Worm (Caenorhabditis elegans): ENCODE results near the gene Y38H6C.20.
"Not testable (repeated sequence)": the region's sequence is repeated elsewhere in the genome, so short reads cannot be mapped to it uniquely, and the experiment has no call there.

Y38H6C.20 gene

ce11 chrV:20566454-20566853 is 15.5 kb upstream of the Y38H6C.20 start, which contains the start of gene F26F2.3:
Gene F26F2.3, minus strand, starts transcription at chrV:20566554.
- TF ChIP-seq sem-4 (tag; optimal IDR thresholded peaks at IDR 0.05) (no peak), ama-1 (optimal IDR thresholded peaks at IDR 0.05) (no peak), mdl-1 (tag; optimal IDR thresholded peaks at IDR 0.05) (no peak), egl-27 (tag; optimal IDR thresholded peaks at IDR 0.05) (no peak), nhr-77 (tag; optimal IDR thresholded peaks at IDR 0.05) (no peak), lin-13 (GFP tag; optimal IDR thresholded peaks at IDR 0.05) (no peak), ztf-4 (tag; optimal IDR thresholded peaks at IDR 0.05) (no peak), nhr-10 (tag; optimal IDR thresholded peaks at IDR 0.05) (no peak)

ce11 chrV:20564054-20564453 is 13.1 kb upstream of the Y38H6C.20 start, which contains the start of gene F26F2.13:
Gene F26F2.13, plus strand, starts transcription at chrV:20564354.
- not testable (repeated sequence) for TF ChIP-seq egl-27, ceh-16, nhr-77 (tag; optimal IDR thresholded peaks at IDR 0.05)

- TF ChIP-seq fos-1 (tag; optimal IDR thresholded peaks at IDR 0.05) (no peak), dmd-4 (tag; optimal IDR thresholded peaks at IDR 0.05) (no peak), peb-1 (tag; optimal IDR thresholded peaks at IDR 0.05) (no peak), R02D3.7 (tag; optimal IDR thresholded peaks at IDR 0.05) (no peak), nhr-10 (tag; optimal IDR thresholded peaks at IDR 0.05) (no peak)
Observed at ce11 chrV:20561795-20562194, 10.8 kb upstream of the Y38H6C.20 start, which contains the start of gene F26F2.1. Gene F26F2.1, minus strand, starts transcription at chrV:20561895.

- TF ChIP-seq unc-39 (tag; optimal IDR thresholded peaks at IDR 0.05) (no peak), ceh-82 (tag; optimal IDR thresholded peaks at IDR 0.05) (no peak), nhr-11 (tag; optimal IDR thresholded peaks at IDR 0.05) (no peak), F13H6.1 (tag; optimal IDR thresholded peaks at IDR 0.05) (no peak), dmd-4 (tag; optimal IDR thresholded peaks at IDR 0.05) (no peak), Y55F3AM.14 (GFP tag; optimal IDR thresholded peaks at IDR 0.05) (no peak), crh-2 (tag; optimal IDR thresholded peaks at IDR 0.05) (no peak), C34F6.9 (tag; optimal IDR thresholded peaks at IDR 0.05) (no peak), aly-2 (tag; optimal IDR thresholded peaks at IDR 0.05) (no peak), nhr-23 (tag; optimal IDR thresholded peaks at IDR 0.05) (no peak), ztf-4 (tag; optimal IDR thresholded peaks at IDR 0.05) (no peak), ztf-11 (tag; optimal IDR thresholded peaks at IDR 0.05) (no peak), unc-62 (GFP tag; optimal IDR thresholded peaks at IDR 0.05) (no peak), mab-5 (tag; optimal IDR thresholded peaks at IDR 0.05) (no peak)
Observed at ce11 chrV:20558270-20558669, 7.3 kb upstream of the Y38H6C.20 start, which contains the start of gene abf-4. Gene abf-4, minus strand, starts transcription at chrV:20558370.

- TF ChIP-seq sma-9 (GFP tag; optimal IDR thresholded peaks at IDR 0.05) (no peak), sma-9 (tag; optimal IDR thresholded peaks at IDR 0.05) (no peak), fos-1 (tag; optimal IDR thresholded peaks at IDR 0.05) (no peak), nhr-12 (tag; optimal IDR thresholded peaks at IDR 0.05) (no peak), elt-1 (tag; optimal IDR thresholded peaks at IDR 0.05) (no peak), nhr-237 (tag; optimal IDR thresholded peaks at IDR 0.05) (no peak), ceh-82 (tag; optimal IDR thresholded peaks at IDR 0.05) (no peak), crh-2 (tag; optimal IDR thresholded peaks at IDR 0.05) (no peak), ZK546.5 (tag; optimal IDR thresholded peaks at IDR 0.05) (no peak)
Observed at ce11 chrV:20556260-20556659, 5.3 kb upstream of the Y38H6C.20 start, which contains the start of gene Y38H6C.23. Gene Y38H6C.23, minus strand, starts transcription at chrV:20556360.

ce11 chrV:20555120-20555519 is 4.1 kb upstream of the Y38H6C.20 start, which contains the start of gene Y38H6C.21:
Gene Y38H6C.21, minus strand, starts transcription at chrV:20555267.
- no peak for TF ChIP-seq fos-1 (tag; optimal IDR thresholded peaks at IDR 0.05)

ce11 chrV:20552971-20553370 is 2.0 kb upstream of the Y38H6C.20 start, which contains the start of gene vmo-1:
Gene vmo-1, minus strand, starts transcription at chrV:20553071.
- TF ChIP-seq ztf-11 (tag; optimal IDR thresholded peaks at IDR 0.05) (no peak), dmd-4 (tag; optimal IDR thresholded peaks at IDR 0.05) (no peak), Y55F3AM.14 (GFP tag; optimal IDR thresholded peaks at IDR 0.05) (no peak), mdl-1 (tag; optimal IDR thresholded peaks at IDR 0.05) (no peak), C34F6.9 (tag; optimal IDR thresholded peaks at IDR 0.05) (no peak), egl-27 (tag; optimal IDR thresholded peaks at IDR 0.05) (no peak), zag-1 (tag; optimal IDR thresholded peaks at IDR 0.05) (no peak), skn-1 (tag; optimal IDR thresholded peaks at IDR 0.05) (no peak), F13H6.1 (tag; optimal IDR thresholded peaks at IDR 0.05) (no peak), elt-3 (tag; optimal IDR thresholded peaks at IDR 0.05) (no peak), alr-1 (tag; optimal IDR thresholded peaks at IDR 0.05) (no peak), blmp-1 (tag; optimal IDR thresholded peaks at IDR 0.05; ENCODE audit: insufficient read depth) (no peak), lin-13 (GFP tag; optimal IDR thresholded peaks at IDR 0.05) (no peak)
